Worm (Caenorhabditis elegans) whole organism, late embryonic: ENCODE data around the gene srx-88.
A peak's percentile ranks its signal among the peaks of the same experiment; 100 is the strongest.

Experiments used
- C38D4.7 ChIP-seq: fragments of 200-800 bp; sonication (Bioruptor generic); optimal IDR thresholded peaks from 2 replicates; lab custom pipeline; 2018; ENCODE audit warnings: mild to moderate bottlenecking, missing genetic modification characterization, moderate library complexity, missing compliant biosample characterization
- F13H6.1 ChIP-seq: sonication (generic microtip); optimal IDR thresholded peaks from 2 replicates; lab custom pipeline; 2016; ENCODE audit warnings: missing genetic modification characterization, missing compliant biosample characterization
- K09A11.1 ChIP-seq: sonication (generic microtip); optimal IDR thresholded peaks from 2 replicates; lab custom pipeline; 2017; ENCODE audit warnings: antibody characterized with exemption, mild to moderate bottlenecking, missing genetic modification characterization, missing compliant biosample characterization; ENCODE audit not compliant: insufficient read depth
- T23F11.4 ChIP-seq: fragments of 200-800 bp; sonication (Bioruptor generic); optimal IDR thresholded peaks from 2 replicates; lab custom pipeline; 2018; ENCODE audit warnings: mild to moderate bottlenecking, missing genetic modification characterization, missing compliant biosample characterization
- ama-1 ChIP-seq: fragments of 150-350 bp; optimal IDR thresholded peaks from 2 replicates; lab custom pipeline; 2014
- ceh-19 ChIP-seq: fragments of 200-800 bp; sonication (Bioruptor generic); optimal IDR thresholded peaks from 2 replicates; lab custom pipeline; 2018; ENCODE audit warnings: mild to moderate bottlenecking, missing genetic modification characterization, missing compliant biosample characterization
- ceh-2 ChIP-seq: sonication (generic microtip); optimal IDR thresholded peaks from 2 replicates; lab custom pipeline; 2016; ENCODE audit warnings: missing genotype, missing genetic modification characterization, missing compliant biosample characterization
- ceh-24 ChIP-seq: sonication (generic microtip); optimal IDR thresholded peaks from 2 replicates; lab custom pipeline; 2016; ENCODE audit warnings: mild to moderate bottlenecking, missing genetic modification characterization, missing compliant biosample characterization
- ceh-30 ChIP-seq: fragments of 150-350 bp; optimal IDR thresholded peaks from 2 replicates; lab custom pipeline; 2014; ENCODE audit warnings: missing biosample characterization, missing genetic modification characterization
- ceh-34 ChIP-seq: sonication (generic microtip); optimal IDR thresholded peaks from 2 replicates; lab custom pipeline; 2016; ENCODE audit warnings: mild to moderate bottlenecking, missing genetic modification characterization, missing compliant biosample characterization
- ceh-45 ChIP-seq: fragments of 200-800 bp; sonication (Bioruptor generic); IDR thresholded peaks from 2 replicates; pipeline ENCODE4 v1.3.6; 2022; ENCODE audit warnings: missing genetic modification reagents, missing genetic modification characterization, missing compliant biosample characterization
- ceh-6 ChIP-seq: fragments of 200-800 bp; sonication (Bioruptor generic); optimal IDR thresholded peaks from 2 replicates; lab custom pipeline; 2018; ENCODE audit warnings: mild to moderate bottlenecking, missing genetic modification characterization, missing compliant biosample characterization
- ceh-9 ChIP-seq: sonication (generic microtip); optimal IDR thresholded peaks from 2 replicates; lab custom pipeline; 2016; ENCODE audit warnings: mild to moderate bottlenecking, missing genetic modification characterization, inconsistent platforms, missing compliant biosample characterization
- che-1 ChIP-seq: sonication (generic microtip); optimal IDR thresholded peaks from 2 replicates; lab custom pipeline; 2016; ENCODE audit warnings: mild to moderate bottlenecking, missing genetic modification characterization, missing compliant biosample characterization
- dve-1 ChIP-seq: sonication (generic microtip); optimal IDR thresholded peaks from 2 replicates; lab custom pipeline; 2017; ENCODE audit warnings: antibody characterized with exemption, mild to moderate bottlenecking, missing genetic modification characterization, missing compliant biosample characterization
- elt-2 ChIP-seq: sonication (generic microtip); optimal IDR thresholded peaks from 2 replicates; lab custom pipeline; 2016; ENCODE audit warnings: missing genetic modification reagents, missing genetic modification characterization, missing compliant biosample characterization
- elt-4 ChIP-seq: sonication (generic microtip); optimal IDR thresholded peaks from 2 replicates; lab custom pipeline; 2016; ENCODE audit warnings: missing genetic modification characterization, missing compliant biosample characterization
- ets-4 ChIP-seq: sonication (generic microtip); optimal IDR thresholded peaks from 2 replicates; lab custom pipeline; 2016; ENCODE audit warnings: missing genetic modification characterization, missing compliant biosample characterization
- eyg-1 ChIP-seq: sonication (generic microtip); optimal IDR thresholded peaks from 2 replicates; lab custom pipeline; 2016; ENCODE audit warnings: missing genotype, missing genetic modification characterization, missing compliant biosample characterization
- fax-1 ChIP-seq: sonication (generic microtip); optimal IDR thresholded peaks from 2 replicates; lab custom pipeline; 2016; ENCODE audit warnings: missing genotype, missing genetic modification characterization, missing compliant biosample characterization
- fkh-10 ChIP-seq: fragments of 150-350 bp; optimal IDR thresholded peaks from 2 replicates; lab custom pipeline; 2014; ENCODE audit warnings: missing biosample characterization, missing genetic modification reagents, missing genetic modification characterization
- fkh-6 ChIP-seq: sonication (generic microtip); optimal IDR thresholded peaks from 2 replicates; lab custom pipeline; 2016; ENCODE audit warnings: missing genetic modification characterization, missing compliant biosample characterization
- gmeb-2 ChIP-seq: sonication (generic microtip); optimal IDR thresholded peaks from 2 replicates; lab custom pipeline; 2016; ENCODE audit warnings: missing genetic modification characterization, inconsistent platforms, missing compliant biosample characterization
- hlh-13 ChIP-seq: fragments of 200-800 bp; sonication (Bioruptor generic); optimal IDR thresholded peaks from 2 replicates; lab custom pipeline; 2018; ENCODE audit warnings: mild to moderate bottlenecking, missing genetic modification characterization, missing compliant biosample characterization
- hlh-15 ChIP-seq: sonication (generic microtip); optimal IDR thresholded peaks from 2 replicates; lab custom pipeline; 2016; ENCODE audit warnings: missing genetic modification characterization, missing compliant biosample characterization
- hlh-30 ChIP-seq: sonication (generic microtip); optimal IDR thresholded peaks from 2 replicates; lab custom pipeline; 2017; ENCODE audit warnings: antibody characterized with exemption, missing genetic modification characterization, missing compliant biosample characterization; ENCODE audit not compliant: insufficient read depth
- lim-6 ChIP-seq: sonication (generic microtip); optimal IDR thresholded peaks from 2 replicates; lab custom pipeline; 2016; ENCODE audit warnings: missing genetic modification characterization, missing compliant biosample characterization
- npax-4 ChIP-seq: sonication (generic microtip); optimal IDR thresholded peaks from 2 replicates; lab custom pipeline; 2016; ENCODE audit warnings: missing genetic modification characterization, missing compliant biosample characterization
- pax-1 ChIP-seq: fragments of 150-350 bp; optimal IDR thresholded peaks from 2 replicates; lab custom pipeline; 2014; ENCODE audit warnings: missing biosample characterization, missing genetic modification characterization
- pha-2 ChIP-seq: sonication (generic microtip); optimal IDR thresholded peaks from 2 replicates; lab custom pipeline; 2017; ENCODE audit warnings: mild to moderate bottlenecking, missing genetic modification characterization, missing compliant biosample characterization
- pha-4 ChIP-seq: fragments of 150-350 bp; optimal IDR thresholded peaks from 2 replicates; lab custom pipeline; 2018; ENCODE audit warnings: missing biosample characterization, missing genetic modification reagents, missing genetic modification characterization
- ref-2 ChIP-seq: sonication (generic microtip); optimal IDR thresholded peaks from 2 replicates; lab custom pipeline; 2016; ENCODE audit warnings: missing genetic modification characterization, missing compliant biosample characterization
- rnt-1 ChIP-seq: sonication (generic microtip); optimal IDR thresholded peaks from 2 replicates; lab custom pipeline; 2016; ENCODE audit warnings: missing genetic modification characterization, missing compliant biosample characterization
- sox-4 ChIP-seq: sonication (generic microtip); optimal IDR thresholded peaks from 2 replicates; lab custom pipeline; 2017; ENCODE audit warnings: mild to moderate bottlenecking, missing genetic modification characterization, inconsistent platforms, missing compliant biosample characterization
- syd-9 ChIP-seq: sonication (generic microtip); optimal IDR thresholded peaks from 2 replicates; lab custom pipeline; 2016; ENCODE audit warnings: mild to moderate bottlenecking, missing genetic modification characterization, moderate library complexity, missing compliant biosample characterization
- tbx-2 ChIP-seq: sonication (generic microtip); optimal IDR thresholded peaks from 2 replicates; lab custom pipeline; 2016; ENCODE audit warnings: missing genetic modification characterization, missing compliant biosample characterization
- tbx-7 ChIP-seq: sonication (generic microtip); optimal IDR thresholded peaks from 2 replicates; lab custom pipeline; 2016; ENCODE audit warnings: missing genotype, missing genetic modification characterization, missing compliant biosample characterization
- ttx-3 ChIP-seq: sonication (generic microtip); optimal IDR thresholded peaks from 2 replicates; lab custom pipeline; 2016; ENCODE audit warnings: missing genetic modification reagents, missing genetic modification characterization, missing compliant biosample characterization
- unc-42 ChIP-seq: sonication (generic microtip); optimal IDR thresholded peaks from 2 replicates; lab custom pipeline; 2016; ENCODE audit warnings: missing genotype, missing genetic modification characterization, missing compliant biosample characterization
- zip-5 ChIP-seq: sonication (generic microtip); optimal IDR thresholded peaks from 2 replicates; lab custom pipeline; 2016; ENCODE audit warnings: missing genetic modification characterization, missing compliant biosample characterization
- ztf-16 ChIP-seq: sonication (generic microtip); optimal IDR thresholded peaks from 2 replicates; lab custom pipeline; 2017; ENCODE audit warnings: missing genetic modification characterization, missing compliant biosample characterization

Gene srx-88

ce11 chrV:11572803-11573490, 10.4 kb upstream of the srx-88 start, which contains the start of the genes H12C20.7 and nhr-68:
H12C20.7 (minus strand) TSS chrV:11572990.
nhr-68 (plus strand) TSS chrV:11573440.
- TF ChIP-seq hlh-15 (tag; lab: Kevin White, UChicago) (no peak), elt-2 (peak; percentile 96), dve-1 (tag; lab: Kevin White, UChicago) (peak; percentile 64), K09A11.1 (no peak)

ce11 chrV:11574563-11574962, 8.7 kb upstream of the srx-88 start:
- TF ChIP-seq zip-5 = no peak
- TF ChIP-seq pha-2 (tag; lab: Kevin White, UChicago) = no peak
- TF ChIP-seq fkh-10 (GFP tag; lab: Kevin White, UChicago) = no peak
- no peak for TF ChIP-seq sox-4
- TF ChIP-seq fax-1 (tag; lab: Kevin White, UChicago) = no peak
- no peak for TF ChIP-seq syd-9
- TF ChIP-seq che-1 (tag; lab: Kevin White, UChicago) = no peak
- TF ChIP-seq hlh-13 (GFP tag; lab: Kevin White, UChicago) = no peak
- no peak for TF ChIP-seq gmeb-2 (tag; lab: Kevin White, UChicago)
- no peak for TF ChIP-seq ceh-45 (GFP tag; lab: Robert Waterston, UW)
- no peak for TF ChIP-seq hlh-30 (tag; lab: Kevin White, UChicago)
- no peak for TF ChIP-seq ets-4 (tag; lab: Kevin White, UChicago)
- no peak for TF ChIP-seq pha-4
- no peak for TF ChIP-seq hlh-15 (tag; lab: Kevin White, UChicago)
- TF ChIP-seq npax-4 (tag; lab: Kevin White, UChicago) = no peak
- TF ChIP-seq pax-1 (tag; lab: Kevin White, UChicago) = no peak
- TF ChIP-seq ceh-6 = no peak
- TF ChIP-seq ceh-24 (tag; lab: Kevin White, UChicago) = no peak

- no peak for TF ChIP-seq unc-42 (tag; lab: Kevin White, UChicago)
- no peak for TF ChIP-seq ceh-19 (GFP tag; lab: Kevin White, UChicago)
- no peak for TF ChIP-seq T23F11.4 (GFP tag; lab: Kevin White, UChicago)
- no peak for TF ChIP-seq fkh-10 (GFP tag; lab: Kevin White, UChicago)
These were observed 2.5 kb upstream of the srx-88 start, which contains the start of gene srx-90 for ce11 chrV:11580826-11581225. srx-90 (plus strand) TSS chrV:11581126.

ce11 chrV:11585122-11585521, 1.8 kb downstream of the srx-88 start:
- TF ChIP-seq ama-1 (lab: Kevin White, UChicago) = peak; percentile 1
- no peak for TF ChIP-seq lim-6 (tag; lab: Kevin White, UChicago)
- no peak for TF ChIP-seq pha-2 (tag; lab: Kevin White, UChicago)
- no peak for TF ChIP-seq npax-4 (tag; lab: Kevin White, UChicago)
- no peak for TF ChIP-seq elt-4 (tag; lab: Kevin White, UChicago)
- no peak for TF ChIP-seq ceh-24 (tag; lab: Kevin White, UChicago)
- no peak for TF ChIP-seq pha-4

- TF ChIP-seq pha-4 (no peak), ref-2 (no peak), ceh-2 (tag; lab: Kevin White, UChicago) (no peak), C38D4.7 (GFP tag; lab: Kevin White, UChicago) (no peak), ceh-24 (tag; lab: Kevin White, UChicago) (no peak), ceh-34 (tag; lab: Kevin White, UChicago) (no peak), ztf-16 (no peak), ceh-45 (GFP tag; lab: Robert Waterston, UW) (no peak), ceh-30 (tag; lab: Kevin White, UChicago) (no peak), F13H6.1 (tag; lab: Kevin White, UChicago) (no peak), fax-1 (tag; lab: Kevin White, UChicago) (no peak), ttx-3 (tag; lab: Kevin White, UChicago) (no peak), ceh-9 (tag; lab: Kevin White, UChicago) (no peak), rnt-1 (no peak), fkh-6 (tag; lab: Kevin White, UChicago) (no peak), eyg-1 (tag; lab: Kevin White, UChicago) (no peak), tbx-7 (tag; lab: Kevin White, UChicago) (no peak), pax-1 (tag; lab: Kevin White, UChicago) (no peak), tbx-2 (tag; lab: Kevin White, UChicago) (no peak)
These were observed 6.1 kb downstream of the srx-88 start, which contains the start of gene srx-82 for ce11 chrV:11589433-11589832. srx-82 (plus strand) TSS chrV:11589733.
